Fruit fly (Drosophila melanogaster): ENCODE results near the gene cyst.

cyst gene

dm6 chr2L:19508361-19508918 lies at the start of gene cyst (continued):
- TF ChIP-seq shn (GFP tag; optimal IDR thresholded peaks at IDR 0.05) (peak; percentile 2), CG6791 (GFP tag; IDR thresholded peaks at IDR 0.05; ENCODE audit: partially characterized antibody) (peak; percentile 97), oc (tag; optimal IDR thresholded peaks at IDR 0.05) (no peak), CG17829 (tag; optimal IDR thresholded peaks at IDR 0.05) (peak; percentile 57), Nf-YC (tag; optimal IDR thresholded peaks at IDR 0.05) (no peak), CG16815 (GFP tag; optimal IDR thresholded peaks at IDR 0.05) (no peak), CG14014 (GFP tag; IDR thresholded peaks at IDR 0.05) (no peak), Atf6 (GFP tag; IDR thresholded peaks at IDR 0.05) (peak; percentile 32; the same call in 1 of the 2 replicates), CG9817 (tag; optimal IDR thresholded peaks at IDR 0.05) (no peak), sqz (GFP tag; optimal IDR thresholded peaks at IDR 0.05) (no peak), sens (GFP tag) (peak; percentile 83), kni (GFP tag; optimal IDR thresholded peaks at IDR 0.05) (no peak), da (GFP tag; optimal IDR thresholded peaks at IDR 0.05) (no peak), CG7556 (GFP tag; optimal IDR thresholded peaks at IDR 0.05) (no peak), ato (GFP tag; IDR thresholded peaks at IDR 0.05; ENCODE audit: partially characterized antibody) (peak; percentile 94), danr (GFP tag; IDR thresholded peaks at IDR 0.05) (no peak), CG4820 (GFP tag; optimal IDR thresholded peaks at IDR 0.05) (peak; percentile 12), bsh (GFP tag; optimal IDR thresholded peaks at IDR 0.05) (no peak), wdn (GFP tag; IDR thresholded peaks at IDR 0.05) (no peak), CG2875 (GFP tag; optimal IDR thresholded peaks at IDR 0.05) (no peak), D (optimal IDR thresholded peaks at IDR 0.05) (peak; percentile 52), D (GFP tag; optimal IDR thresholded peaks at IDR 0.05) (no peak), Ravus (GFP tag; IDR thresholded peaks at IDR 0.05) (no peak)

dm6 chr2L:19549412-19549811 lies 40.8 kb upstream of the cyst start:
- TF ChIP-seq Xrp1 (GFP tag; IDR thresholded peaks at IDR 0.05) (0 out of 2 replicates have a peak, but pooled peaks have one; percentile 7), Med (GFP tag) (no peak), vfl (GFP tag; optimal IDR thresholded peaks at IDR 0.05) (no peak), Hmr (GFP tag; optimal IDR thresholded peaks at IDR 0.05) (no peak), CTCF (GFP tag; optimal IDR thresholded peaks at IDR 0.05) (no peak), CG2116 (GFP tag; optimal IDR thresholded peaks at IDR 0.05) (peak; percentile 5), en (GFP tag; optimal IDR thresholded peaks at IDR 0.05) (no peak), ac (GFP tag; optimal IDR thresholded peaks at IDR 0.05) (no peak), bbx (GFP tag; IDR thresholded peaks at IDR 0.05; ENCODE audit: partially characterized antibody) (0 out of 2 replicates have a peak, but pooled peaks have one; percentile 40), CG6689 (GFP tag; IDR thresholded peaks at IDR 0.05) (no peak), pho (GFP tag; optimal IDR thresholded peaks at IDR 0.05) (peak; percentile 10), D (optimal IDR thresholded peaks at IDR 0.05) (no peak), D (GFP tag; optimal IDR thresholded peaks at IDR 0.05) (no peak), CG2875 (GFP tag; optimal IDR thresholded peaks at IDR 0.05) (peak; percentile 17), CG12071 (GFP tag; optimal IDR thresholded peaks at IDR 0.05) (no peak), CG6791 (GFP tag; IDR thresholded peaks at IDR 0.05; ENCODE audit: partially characterized antibody) (no peak), CG42726 (GFP tag; IDR thresholded peaks at IDR 0.05; ENCODE audit: partially characterized antibody) (0 out of 2 replicates have a peak, but pooled peaks have one; percentile 37), zen (tag; optimal IDR thresholded peaks at IDR 0.05) (no peak), CG18262 (tag; optimal IDR thresholded peaks at IDR 0.05) (no peak), wek (GFP tag; optimal IDR thresholded peaks at IDR 0.05) (no peak), gro (GFP tag; optimal IDR thresholded peaks at IDR 0.05) (no peak), pros (GFP tag; optimal IDR thresholded peaks at IDR 0.05) (no peak), lmd (GFP tag; IDR thresholded peaks at IDR 0.05) (no peak), Oli (tag; optimal IDR thresholded peaks at IDR 0.05) (no peak), CG5180 (GFP tag; optimal IDR thresholded peaks at IDR 0.05) (peak; percentile 92), CG10431 (GFP tag; optimal IDR thresholded peaks at IDR 0.05) (no peak), bsh (GFP tag; optimal IDR thresholded peaks at IDR 0.05) (no peak), da (GFP tag; optimal IDR thresholded peaks at IDR 0.05) (no peak), CG10543 (GFP tag; optimal IDR thresholded peaks at IDR 0.05) (peak; percentile 88), caup (GFP tag; optimal IDR thresholded peaks at IDR 0.05; ENCODE audit: severe bottlenecking) (peak; percentile 47), zen2 (GFP tag; IDR thresholded peaks at IDR 0.05; ENCODE audit: partially characterized antibody) (peak; percentile 19; the same call in 1 of the 3 replicates), cas (GFP tag; IDR thresholded peaks at IDR 0.05) (no peak)
